Fruit fly (Drosophila melanogaster) whole organism, embryonic: Measurements from ENCODE around the gene CG13144.

Source experiments
- Ada2b ChIP-seq: fragments of 200-800 bp; sonication (Bioruptor generic); IDR thresholded peaks from 2 replicates; pipeline ENCODE4 v1.3.6; 2022; ENCODE audit warnings: missing biosample characterization, missing genetic modification characterization
- Bgb ChIP-seq: fragments of 200-800 bp; sonication (Bioruptor generic); IDR thresholded peaks from 2 replicates; pipeline ENCODE4 v1.3.6; 2022; ENCODE audit warnings: missing biosample characterization, missing genetic modification characterization; ENCODE audit not compliant: partially characterized antibody
- CG10267 ChIP-seq: fragments of 200-800 bp; sonication (Bioruptor generic); optimal IDR thresholded peaks from 2 replicates; lab custom pipeline; 2018; ENCODE audit warnings: missing biosample characterization, mild to moderate bottlenecking, missing genetic modification characterization, moderate library complexity
- CG11398 ChIP-seq: fragments of 200-800 bp; sonication (Bioruptor generic); optimal IDR thresholded peaks from 2 replicates; lab custom pipeline; 2016; ENCODE audit warnings: missing biosample characterization, missing genetic modification characterization
- CG12769 ChIP-seq: fragments of 200-800 bp; sonication (Bioruptor generic); optimal IDR thresholded peaks from 2 replicates; lab custom pipeline; 2019; ENCODE audit warnings: missing biosample characterization, mild to moderate bottlenecking, missing genetic modification characterization, moderate library complexity
- CG13775 ChIP-seq: fragments of 200-800 bp; sonication (Bioruptor generic); optimal IDR thresholded peaks from 3 replicates; lab custom pipeline; 2017; ENCODE audit warnings: missing biosample characterization, mild to moderate bottlenecking, missing genetic modification characterization
- CG14050 ChIP-seq: fragments of 200-800 bp; sonication (Bioruptor generic); IDR thresholded peaks from 3 replicates; pipeline ENCODE4 v1.3.6; 2022; ENCODE audit warnings: missing biosample characterization, missing genetic modification characterization
- CG2129 ChIP-seq: fragments of 200-800 bp; sonication (Bioruptor generic); IDR thresholded peaks from 2 replicates; pipeline ENCODE4 v1.3.6; 2022; ENCODE audit warnings: missing biosample characterization, missing genetic modification characterization; ENCODE audit not compliant: partially characterized antibody
- CG2875 ChIP-seq: fragments of 200-800 bp; sonication (Bioruptor generic); optimal IDR thresholded peaks from 2 replicates; lab custom pipeline; 2017; ENCODE audit warnings: missing biosample characterization, mild to moderate bottlenecking, missing genetic modification characterization, missing genetic modification reagents
- CG32532 ChIP-seq: fragments of 200-800 bp; sonication (Bioruptor generic); IDR thresholded peaks from 2 replicates; pipeline ENCODE4 v1.3.6; 2022; ENCODE audit warnings: missing biosample characterization, missing genetic modification characterization
- CG3281 ChIP-seq: fragments of 200-800 bp; sonication (Bioruptor generic); optimal IDR thresholded peaks from 3 replicates; lab custom pipeline; 2017; ENCODE audit warnings: missing biosample characterization, mild to moderate bottlenecking, missing genetic modification characterization
- CG3847 ChIP-seq: fragments of 200-800 bp; sonication (Bioruptor generic); IDR thresholded peaks from 2 replicates; pipeline ENCODE4 v1.3.6; 2022; ENCODE audit warnings: missing biosample characterization, missing genetic modification characterization
- CG4328 ChIP-seq: fragments of 200-800 bp; sonication (Bioruptor generic); optimal IDR thresholded peaks from 3 replicates; lab custom pipeline; 2017; ENCODE audit warnings: missing biosample characterization, missing genetic modification reagents, missing genetic modification characterization
- CG4404 ChIP-seq: fragments of 200-800 bp; sonication (Bioruptor generic); IDR thresholded peaks from 2 replicates; pipeline ENCODE4 v1.3.6; 2022; ENCODE audit warnings: missing biosample characterization, missing genetic modification characterization
- CG8765 ChIP-seq: fragments of 200-800 bp; sonication (Bioruptor generic); IDR thresholded peaks from 2 replicates; pipeline ENCODE4 v1.3.6; 2022; ENCODE audit warnings: missing biosample characterization, missing genetic modification characterization
- CG9609 ChIP-seq: fragments of 200-800 bp; sonication (Bioruptor generic); optimal IDR thresholded peaks from 3 replicates; lab custom pipeline; 2016; ENCODE audit warnings: missing biosample characterization, missing genetic modification characterization
- CG9797 ChIP-seq: fragments of 200-800 bp; sonication (Bioruptor generic); optimal IDR thresholded peaks from 3 replicates; lab custom pipeline; 2018; ENCODE audit warnings: missing biosample characterization, mild to moderate bottlenecking, missing genetic modification characterization
- CG9932 ChIP-seq: fragments of 200-800 bp; sonication (Bioruptor generic); IDR thresholded peaks from 2 replicates; pipeline ENCODE4 v1.3.6; 2022; ENCODE audit warnings: missing biosample characterization, missing genetic modification characterization
- CkIIα-i1 ChIP-seq: fragments of 200-800 bp; sonication (Bioruptor generic); IDR thresholded peaks from 2 replicates; pipeline ENCODE4 v1.3.6; 2022; ENCODE audit warnings: missing biosample characterization, missing genetic modification characterization
- CoRest ChIP-seq: fragments of 200-800 bp; sonication (Bioruptor generic); optimal IDR thresholded peaks from 3 replicates; lab custom pipeline; 2018; ENCODE audit warnings: missing biosample characterization, mild to moderate bottlenecking, missing genetic modification characterization, moderate library complexity
- Dbx ChIP-seq: fragments of 200-800 bp; sonication (Bioruptor generic); IDR thresholded peaks from 3 replicates; pipeline ENCODE4 v1.3.6; 2022; ENCODE audit warnings: missing biosample characterization, missing genetic modification characterization
- Dfd ChIP-seq, 2 experiments: fragments of >200 bp; optimal IDR thresholded peaks; 2 replicates each; lab custom pipeline; 2017; ENCODE audit warnings: missing biosample characterization in 2 of 2, missing genetic modification characterization in 2 of 2
- E2f2 ChIP-seq: fragments of 200-800 bp; sonication (Bioruptor generic); IDR thresholded peaks from 2 replicates; pipeline ENCODE4 v1.3.6; 2022; ENCODE audit warnings: missing biosample characterization, missing genetic modification characterization
- Fer1 ChIP-seq: fragments of 200-800 bp; sonication (Bioruptor generic); optimal IDR thresholded peaks from 2 replicates; lab custom pipeline; 2017; ENCODE audit warnings: missing biosample characterization, mild to moderate bottlenecking, missing genetic modification characterization
- MTF-1 ChIP-seq: fragments of 200-800 bp; sonication (Bioruptor generic); optimal IDR thresholded peaks from 2 replicates; lab custom pipeline; 2018; ENCODE audit warnings: missing biosample characterization, mild to moderate bottlenecking, missing genetic modification characterization, borderline replicate concordance
- Ptx1 ChIP-seq: fragments of 200-800 bp; sonication (Bioruptor generic); IDR thresholded peaks from 2 replicates; pipeline ENCODE4 v1.3.6; 2022; ENCODE audit warnings: missing biosample characterization, missing genetic modification characterization
- Sin3A ChIP-seq: fragments of >200 bp; optimal IDR thresholded peaks from 2 replicates; lab custom pipeline; 2018
- Sry-β ChIP-seq: fragments of 200-800 bp; sonication (Bioruptor generic); optimal IDR thresholded peaks from 2 replicates; lab custom pipeline; 2018; ENCODE audit warnings: missing biosample characterization, mild to moderate bottlenecking, missing genetic modification characterization, moderate library complexity
- Tbp ChIP-seq: fragments of >200 bp; optimal IDR thresholded peaks from 2 replicates; lab custom pipeline; 2018; ENCODE audit warnings: missing biosample characterization, missing genetic modification characterization
- ab ChIP-seq: fragments of 200-800 bp; sonication (Bioruptor generic); optimal IDR thresholded peaks from 2 replicates; lab custom pipeline; 2016; ENCODE audit warnings: missing biosample characterization, missing genetic modification characterization
- amos ChIP-seq: fragments of 200-800 bp; sonication (Bioruptor generic); IDR thresholded peaks from 2 replicates; pipeline ENCODE4 v1.3.6; 2022; ENCODE audit warnings: missing biosample characterization, missing genetic modification characterization; ENCODE audit not compliant: partially characterized antibody
- ap ChIP-seq: fragments of 200-800 bp; sonication (Bioruptor generic); IDR thresholded peaks from 2 replicates; pipeline ENCODE4 v1.3.6; 2022; ENCODE audit warnings: missing biosample characterization, missing genetic modification characterization
- ash1 ChIP-seq: fragments of 200-800 bp; sonication (Bioruptor generic); optimal IDR thresholded peaks from 2 replicates; lab custom pipeline; 2018; ENCODE audit warnings: missing biosample characterization, mild to moderate bottlenecking, missing genetic modification characterization
- ato ChIP-seq: fragments of 200-800 bp; sonication (Bioruptor generic); IDR thresholded peaks from 2 replicates; pipeline ENCODE4 v1.3.6; 2022; ENCODE audit warnings: missing biosample characterization, missing genetic modification characterization; ENCODE audit not compliant: partially characterized antibody
- cad ChIP-seq: fragments of >200 bp; optimal IDR thresholded peaks from 2 replicates; lab custom pipeline; 2017; ENCODE audit warnings: missing biosample characterization, missing genetic modification characterization
- cas ChIP-seq: fragments of 200-800 bp; sonication (Bioruptor generic); IDR thresholded peaks from 2 replicates; pipeline ENCODE4 v1.3.6; 2022; ENCODE audit warnings: missing biosample characterization, missing genetic modification characterization
- corto ChIP-seq: fragments of 200-800 bp; sonication (Bioruptor generic); optimal IDR thresholded peaks from 2 replicates; lab custom pipeline; 2016; ENCODE audit warnings: missing biosample characterization, mild to moderate bottlenecking, missing genetic modification characterization, moderate library complexity
- crp ChIP-seq, 2 experiments: fragments of 200-800 bp; sonication (Bioruptor generic); optimal IDR thresholded peaks; 2 replicates in 1 of 2; 3 replicates in 1 of 2; lab custom pipeline; 2017; ENCODE audit warnings: missing biosample characterization in 2 of 2, missing genetic modification characterization in 2 of 2, mild to moderate bottlenecking in 1 of 2, moderate library complexity in 1 of 2
- ems ChIP-seq: fragments of 200-800 bp; sonication (Bioruptor generic); optimal IDR thresholded peaks from 3 replicates; lab custom pipeline; 2016; ENCODE audit warnings: missing biosample characterization, missing genetic modification characterization
- fru ChIP-seq: fragments of >200 bp; optimal IDR thresholded peaks from 2 replicates; lab custom pipeline; 2017
- ftz-f1 ChIP-seq: fragments of 200-800 bp; sonication (Bioruptor generic); optimal IDR thresholded peaks from 2 replicates; lab custom pipeline; 2016; ENCODE audit warnings: missing biosample characterization, missing genetic modification characterization
- fu2 ChIP-seq: fragments of 200-800 bp; sonication (Bioruptor generic); optimal IDR thresholded peaks from 2 replicates; lab custom pipeline; 2016; ENCODE audit warnings: missing biosample characterization, missing genetic modification characterization
- insv ChIP-seq, 2 experiments: fragments of 200-800 bp; sonication (Bioruptor generic); optimal IDR thresholded peaks; 3 replicates each; lab custom pipeline; 2016 to 2018; ENCODE audit warnings: missing biosample characterization in 2 of 2, missing genetic modification characterization in 2 of 2
- jing ChIP-seq: fragments of 200-800 bp; sonication (Bioruptor generic); optimal IDR thresholded peaks from 2 replicates; lab custom pipeline; 2018; ENCODE audit warnings: missing biosample characterization, mild to moderate bottlenecking, missing genetic modification characterization
- lmd ChIP-seq: fragments of 200-800 bp; sonication (Bioruptor generic); IDR thresholded peaks from 2 replicates; pipeline ENCODE4 v1.3.6; 2022; ENCODE audit warnings: missing biosample characterization, missing genetic modification characterization
- mirr ChIP-seq: fragments of 200-800 bp; sonication (Bioruptor generic); optimal IDR thresholded peaks from 3 replicates; lab custom pipeline; 2018; ENCODE audit warnings: missing biosample characterization, mild to moderate bottlenecking, missing genetic modification characterization
- pita ChIP-seq: fragments of 200-800 bp; sonication (Bioruptor generic); optimal IDR thresholded peaks from 2 replicates; lab custom pipeline; 2017; ENCODE audit warnings: missing biosample characterization, mild to moderate bottlenecking, missing genetic modification characterization
- ro ChIP-seq: fragments of 200-800 bp; sonication (Bioruptor generic); IDR thresholded peaks from 2 replicates; pipeline ENCODE4 v1.3.6; 2022; ENCODE audit warnings: missing biosample characterization, missing genetic modification characterization
- salm ChIP-seq: fragments of 200-800 bp; sonication (Bioruptor generic); optimal IDR thresholded peaks from 2 replicates; lab custom pipeline; 2018; ENCODE audit warnings: missing biosample characterization, mild to moderate bottlenecking, missing genetic modification characterization
- sens ChIP-seq: fragments of 200-800 bp; sonication (Bioruptor generic); peaks from one replicate; lab custom pipeline; 2016; ENCODE audit warnings: missing biosample characterization, missing genetic modification characterization
- sens-2 ChIP-seq: fragments of 200-800 bp; sonication (Bioruptor generic); IDR thresholded peaks from 2 replicates; pipeline ENCODE4 v1.3.6; 2022; ENCODE audit warnings: missing biosample characterization, missing genetic modification characterization
- toy ChIP-seq: fragments of 200-800 bp; sonication (Bioruptor generic); IDR thresholded peaks from 2 replicates; pipeline ENCODE4 v1.3.6; 2022; ENCODE audit warnings: missing biosample characterization, missing genetic modification characterization

CG13144 gene

dm6 chr2L:10468388-10468787 lies 22.9 kb downstream of the CG13144 start (continued):
- peak; percentile 36 for TF ChIP-seq ems (GFP tag; lab: Kevin White, UChicago)
- peak; percentile 29; the same call in 1 of the 2 replicates for TF ChIP-seq sens-2 (GFP tag; lab: Robert Waterston, UW)
- TF ChIP-seq ato (GFP tag; lab: Robert Waterston, UW), result no peak
- peak; percentile 63 for TF ChIP-seq CoRest (tag; lab: Kevin White, UChicago)
- no peak for TF ChIP-seq CG9797 (GFP tag; lab: Kevin White, UChicago)
- TF ChIP-seq Dbx, result 0 out of 3 replicates have a peak, but pooled peaks have one; percentile 26
- TF ChIP-seq CG9609, result no peak
- TF ChIP-seq Tbp (GFP tag; lab: Kevin White, UChicago), result no peak
- TF ChIP-seq Sin3A (lab: Kevin White, UChicago), result no peak
- TF ChIP-seq CG3281 (GFP tag; lab: Kevin White, UChicago), result peak; percentile 43
- no peak for TF ChIP-seq insv (GFP tag; optimal IDR thresholded peaks at IDR 0.05; lab: Kevin White, UChicago)
- TF ChIP-seq cas (GFP tag; lab: Robert Waterston, UW), result no peak
- peak; percentile 71; the same call in 1 of the 2 replicates for TF ChIP-seq lmd
- TF ChIP-seq ro (GFP tag; lab: Robert Waterston, UW), result no peak
- no peak for TF ChIP-seq CG8765
- no peak for TF ChIP-seq crp (GFP tag; optimal IDR thresholded peaks at IDR 0.05; lab: Kevin White, UChicago)
- no peak; the same call in 1 of the 2 replicates for TF ChIP-seq CkIIα-i1 (GFP tag; lab: Robert Waterston, UW)
- TF ChIP-seq CG11398 (GFP tag; lab: Kevin White, UChicago), result no peak
- TF ChIP-seq CG4404 (GFP tag; lab: Robert Waterston, UW), result no peak
- TF ChIP-seq ftz-f1, result no peak
- peak; percentile 82 for TF ChIP-seq CG32532 (GFP tag; lab: Robert Waterston, UW)
- TF ChIP-seq CG13775 (GFP tag; lab: Kevin White, UChicago), result peak; percentile 30
- TF ChIP-seq CG14050 (GFP tag; lab: Robert Waterston, UW), result peak; percentile 45; the same call in 1 of the 3 replicates
- peak; percentile 37 for TF ChIP-seq CG4328
- peak; percentile 56 for TF ChIP-seq CG3847 (GFP tag; lab: Robert Waterston, UW)
- peak; percentile 11 for TF ChIP-seq salm (tag; lab: Kevin White, UChicago)
- peak; percentile 43; the same call in 1 of the 2 replicates for TF ChIP-seq Ada2b (GFP tag; lab: Robert Waterston, UW)
- TF ChIP-seq sens, result peak; percentile 63
- peak; percentile 14 for TF ChIP-seq jing (GFP tag; lab: Kevin White, UChicago)
- no peak for TF ChIP-seq cad
- TF ChIP-seq Sry-β (GFP tag; lab: Kevin White, UChicago), result no peak
- peak; percentile 71 for TF ChIP-seq CG12769 (tag; lab: Kevin White, UChicago)
- no peak for TF ChIP-seq Dfd (GFP tag; optimal IDR thresholded peaks at IDR 0.05; lab: Kevin White, UChicago)
- no peak for TF ChIP-seq ap
- TF ChIP-seq ab (GFP tag; lab: Kevin White, UChicago), result no peak
- TF ChIP-seq CG10267, result peak; percentile 41
- peak; percentile 31; the same call in 1 of the 2 replicates for TF ChIP-seq E2f2 (GFP tag; lab: Robert Waterston, UW)
- TF ChIP-seq amos (GFP tag; lab: Robert Waterston, UW), result no peak
- no peak for TF ChIP-seq fru (lab: Kevin White, UChicago)
- TF ChIP-seq MTF-1 (GFP tag; lab: Kevin White, UChicago), result no peak
- no peak for TF ChIP-seq Bgb (GFP tag; lab: Robert Waterston, UW)
- TF ChIP-seq CG2875 (GFP tag; lab: Kevin White, UChicago), result peak; percentile 24
- TF ChIP-seq toy (GFP tag; lab: Robert Waterston, UW), result 0 out of 2 replicates have a peak, but pooled peaks have one; percentile 14
- TF ChIP-seq corto, result no peak
- TF ChIP-seq pita, result no peak
- TF ChIP-seq mirr (GFP tag; lab: Kevin White, UChicago), result peak; percentile 30
- TF ChIP-seq Fer1 (GFP tag; lab: Kevin White, UChicago), result peak; percentile 63
- TF ChIP-seq fu2 (GFP tag; lab: Kevin White, UChicago), result no peak
- TF ChIP-seq ash1 (GFP tag; lab: Kevin White, UChicago), result no peak
- peak; percentile 76 for TF ChIP-seq Ptx1 (GFP tag; lab: Robert Waterston, UW)
- no peak for TF ChIP-seq CG2129 (GFP tag; lab: Robert Waterston, UW)
- TF ChIP-seq CG9932, result peak; percentile 73
